Worm (Caenorhabditis elegans) whole organism, L4 larva: Measurements from ENCODE around the gene tpst-1.

ENCODE experiments used
- fos-1 ChIP-seq: fragments of 150-350 bp; optimal IDR thresholded peaks from 2 replicates; lab custom pipeline; 2014; ENCODE audit warnings: missing biosample characterization, missing genetic modification characterization
- hlh-30 ChIP-seq: sonication (generic microtip); optimal IDR thresholded peaks from 2 replicates; lab custom pipeline; 2017; ENCODE audit warnings: antibody characterized with exemption, mild to moderate bottlenecking, missing genetic modification characterization, missing compliant biosample characterization; ENCODE audit not compliant: insufficient read depth
- lin-13 ChIP-seq: fragments of 150-350 bp; optimal IDR thresholded peaks from 2 replicates; lab custom pipeline; 2014; ENCODE audit warnings: missing biosample characterization, missing genetic modification reagents, missing genetic modification characterization
- mes-2 ChIP-seq: sonication (generic microtip); optimal IDR thresholded peaks from 2 replicates; lab custom pipeline; 2016; ENCODE audit warnings: missing genotype, mild to moderate bottlenecking, missing genetic modification characterization, missing compliant biosample characterization; ENCODE audit not compliant: poor library complexity, severe bottlenecking
- nhr-10 ChIP-seq: fragments of 150-350 bp; optimal IDR thresholded peaks from 2 replicates; lab custom pipeline; 2014; ENCODE audit warnings: missing biosample characterization, missing genetic modification characterization
- nhr-11 ChIP-seq: fragments of 150-350 bp; optimal IDR thresholded peaks from 2 replicates; lab custom pipeline; 2014; ENCODE audit warnings: missing biosample characterization, missing genetic modification characterization
- nhr-76 ChIP-seq: fragments of 150-350 bp; optimal IDR thresholded peaks from 2 replicates; lab custom pipeline; 2014; ENCODE audit warnings: missing biosample characterization, missing genetic modification characterization
- unc-62 ChIP-seq, 3 experiments: fragments of 150-350 bp in 1 of 3; sonication (generic microtip); optimal IDR thresholded peaks in 2 of 3; peaks in 1 of 3; 1 replicate in 1 of 3; 2 replicates in 2 of 3; lab custom pipeline; 2014 to 2017; ENCODE audit warnings: missing biosample characterization in 3 of 3, missing genetic modification characterization in 3 of 3, missing genetic modification reagents in 3 of 3, missing genotype in 1 of 3
- ztf-11 ChIP-seq: fragments of 150-350 bp; optimal IDR thresholded peaks from 2 replicates; lab custom pipeline; 2014; ENCODE audit warnings: missing biosample characterization, missing genetic modification characterization

ce11 chrIII:12711217-12711616, 49.1 kb upstream of the tpst-1 start, which contains the start of gene hut-1:
- TF ChIP-seq nhr-11 (tag; lab: Kevin White, UChicago), result no peak
- TF ChIP-seq fos-1 (tag; lab: Kevin White, UChicago), result no peak
- TF ChIP-seq nhr-76 (tag; lab: Kevin White, UChicago), result no peak
- no peak for TF ChIP-seq ztf-11
- no peak for TF ChIP-seq unc-62 (GFP tag; optimal IDR thresholded peaks at IDR 0.05 in 1 of 2; lab: Kevin White, UChicago)
- no peak for TF ChIP-seq unc-62 (tag; optimal IDR thresholded peaks at IDR 0.05; lab: Kevin White, UChicago)
- no peak for TF ChIP-seq lin-13 (GFP tag; lab: Kevin White, UChicago)
- peak; percentile 10 for TF ChIP-seq hlh-30 (tag; lab: Kevin White, UChicago)
- no peak for TF ChIP-seq nhr-10 (tag; lab: Kevin White, UChicago)
- peak; percentile 66 for TF ChIP-seq mes-2 (tag; lab: Kevin White, UChicago)
